Worm (Caenorhabditis elegans) whole organism, L3 larva: ENCODE data around the gene EGAP9.3.
A peak's percentile ranks its signal among the peaks of the same experiment; 100 is the strongest.

Experiments
- R02D3.7 ChIP-seq: fragments of 150-350 bp; optimal IDR thresholded peaks from 2 replicates; lab custom pipeline; 2014; ENCODE audit warnings: missing biosample characterization, missing genetic modification characterization
- aly-2 ChIP-seq: fragments of 150-350 bp; optimal IDR thresholded peaks from 2 replicates; lab custom pipeline; 2014; ENCODE audit warnings: missing biosample characterization, missing genetic modification characterization
- ama-1 ChIP-seq: fragments of 150-350 bp; optimal IDR thresholded peaks from 2 replicates; lab custom pipeline; 2018
- ceh-16 ChIP-seq: sonication (generic microtip); optimal IDR thresholded peaks from 2 replicates; lab custom pipeline; 2017; ENCODE audit warnings: missing biosample characterization, missing genetic modification characterization
- ceh-28 ChIP-seq: fragments of 150-350 bp; optimal IDR thresholded peaks from 2 replicates; lab custom pipeline; 2014; ENCODE audit warnings: missing biosample characterization, missing genetic modification reagents, missing genetic modification characterization
- ceh-9 ChIP-seq: sonication (generic microtip); optimal IDR thresholded peaks from 2 replicates; lab custom pipeline; 2018; ENCODE audit warnings: missing biosample characterization, missing genetic modification characterization
- daf-12 ChIP-seq: fragments of 150-350 bp; optimal IDR thresholded peaks from 2 replicates; lab custom pipeline; 2014; ENCODE audit warnings: missing biosample characterization, missing genetic modification reagents, missing genetic modification characterization
- egl-5 ChIP-seq: fragments of 150-350 bp; optimal IDR thresholded peaks from 2 replicates; lab custom pipeline; 2017; ENCODE audit warnings: missing biosample characterization, missing genetic modification reagents, missing genetic modification characterization, inconsistent platforms
- elt-2 ChIP-seq: sonication (generic microtip); optimal IDR thresholded peaks from 2 replicates; lab custom pipeline; 2016; ENCODE audit warnings: missing genetic modification reagents, mild to moderate bottlenecking, missing genetic modification characterization, missing compliant biosample characterization
- eor-1 ChIP-seq, 2 experiments: fragments of 150-350 bp; optimal IDR thresholded peaks; 2 replicates each; lab custom pipeline; 2014 to 2018; ENCODE audit warnings: missing biosample characterization in 2 of 2, missing genetic modification characterization in 2 of 2
- fkh-10 ChIP-seq: sonication (generic microtip); optimal IDR thresholded peaks from 2 replicates; lab custom pipeline; 2017; ENCODE audit warnings: missing biosample characterization, missing genetic modification reagents, missing genetic modification characterization
- fos-1 ChIP-seq: fragments of 150-350 bp; optimal IDR thresholded peaks from 2 replicates; lab custom pipeline; 2014; ENCODE audit warnings: missing biosample characterization, missing genetic modification characterization
- hmg-11 ChIP-seq: sonication (generic microtip); optimal IDR thresholded peaks from 2 replicates; lab custom pipeline; 2016; ENCODE audit warnings: missing genetic modification characterization, missing compliant biosample characterization
- lin-15B ChIP-seq: fragments of 150-350 bp; optimal IDR thresholded peaks from 2 replicates; lab custom pipeline; 2014; ENCODE audit warnings: missing biosample characterization, missing genetic modification characterization
- lin-39 ChIP-seq: fragments of 150-350 bp; optimal IDR thresholded peaks from 2 replicates; lab custom pipeline; 2018; ENCODE audit warnings: missing biosample characterization, missing genetic modification reagents, missing genetic modification characterization
- lsy-12 ChIP-seq: sonication (generic microtip); optimal IDR thresholded peaks from 2 replicates; lab custom pipeline; 2016; ENCODE audit warnings: mild to moderate bottlenecking, missing genetic modification characterization, missing compliant biosample characterization
- mml-1 ChIP-seq: fragments of 150-350 bp; sonication (generic microtip); optimal IDR thresholded peaks from 3 replicates; lab custom pipeline; 2014; ENCODE audit warnings: missing biosample characterization, missing genetic modification characterization
- nhr-11 ChIP-seq: fragments of 150-350 bp; optimal IDR thresholded peaks from 2 replicates; lab custom pipeline; 2014; ENCODE audit warnings: missing biosample characterization, missing genetic modification characterization
- nhr-12 ChIP-seq: fragments of 150-350 bp; optimal IDR thresholded peaks from 2 replicates; lab custom pipeline; 2014; ENCODE audit warnings: missing biosample characterization, missing genetic modification characterization
- nhr-23 ChIP-seq: fragments of 150-350 bp; optimal IDR thresholded peaks from 2 replicates; lab custom pipeline; 2014; ENCODE audit warnings: missing biosample characterization, missing genetic modification reagents, missing genetic modification characterization
- nhr-237 ChIP-seq: fragments of 150-350 bp; optimal IDR thresholded peaks from 2 replicates; lab custom pipeline; 2014; ENCODE audit warnings: missing biosample characterization, missing genetic modification characterization
- nhr-25 ChIP-seq: sonication (generic microtip); optimal IDR thresholded peaks from 2 replicates; lab custom pipeline; 2017; ENCODE audit warnings: missing biosample characterization, missing genetic modification characterization
- nhr-67 ChIP-seq: fragments of 150-350 bp; optimal IDR thresholded peaks from 2 replicates; lab custom pipeline; 2014; ENCODE audit warnings: missing biosample characterization, missing genetic modification characterization
- nhr-76 ChIP-seq: fragments of 150-350 bp; sonication (generic microtip); optimal IDR thresholded peaks from 5 replicates; lab custom pipeline; 2014; ENCODE audit warnings: missing biosample characterization, missing genetic modification characterization
- nhr-77 ChIP-seq: fragments of 150-350 bp; optimal IDR thresholded peaks from 2 replicates; lab custom pipeline; 2014; ENCODE audit warnings: missing biosample characterization, missing genetic modification characterization
- pha-4 ChIP-seq: fragments of 150-350 bp; optimal IDR thresholded peaks from 2 replicates; lab custom pipeline; 2014; ENCODE audit warnings: missing biosample characterization, missing genetic modification reagents, missing genetic modification characterization
- pqm-1 ChIP-seq: fragments of 150-350 bp; optimal IDR thresholded peaks from 2 replicates; lab custom pipeline; 2017; ENCODE audit warnings: missing biosample characterization, missing genetic modification characterization, inconsistent platforms
- skn-1 ChIP-seq: fragments of 150-350 bp; optimal IDR thresholded peaks from 2 replicates; lab custom pipeline; 2014; ENCODE audit warnings: missing biosample characterization, missing genetic modification characterization
- snpc-4 ChIP-seq: fragments of 150-350 bp; optimal IDR thresholded peaks from 2 replicates; lab custom pipeline; 2014; ENCODE audit warnings: missing biosample characterization, missing genetic modification characterization
- unc-39 ChIP-seq: sonication (generic microtip); optimal IDR thresholded peaks from 4 replicates; lab custom pipeline; 2017; ENCODE audit warnings: missing biosample characterization, missing genetic modification characterization
- unc-62 ChIP-seq: fragments of 150-350 bp; sonication (generic microtip); optimal IDR thresholded peaks from 4 replicates; lab custom pipeline; 2014; ENCODE audit warnings: missing biosample characterization, missing genetic modification reagents, missing genetic modification characterization
- ztf-11 ChIP-seq: fragments of 150-350 bp; optimal IDR thresholded peaks from 2 replicates; lab custom pipeline; 2014; ENCODE audit warnings: missing biosample characterization, missing genetic modification characterization

Gene EGAP9.3

DNA sequence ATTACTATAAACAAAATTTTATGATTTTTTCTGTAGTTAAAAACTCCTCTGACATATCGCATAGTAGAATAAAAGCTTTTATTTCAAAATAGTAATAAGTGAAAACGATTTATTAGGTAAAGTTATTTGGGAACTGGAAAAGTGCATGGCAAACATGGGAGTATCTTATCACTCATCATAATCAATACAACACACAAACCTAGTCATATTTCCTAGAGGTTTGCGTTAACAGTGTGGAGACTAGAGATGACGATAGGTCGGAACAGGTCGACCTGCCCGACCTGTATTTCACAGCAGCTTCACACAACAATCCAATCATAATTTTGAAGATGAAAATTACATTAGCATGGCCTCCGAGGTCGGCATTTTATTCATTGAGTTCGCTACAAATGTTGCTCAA is at the start of gene EGAP9.3:
Gene EGAP9.3 (minus strand): TSS at position 131 of the 400 bp plus-strand sequence.
- TF ChIP-seq nhr-237 (tag; lab: Kevin White, UChicago) (no peak), nhr-11 (tag; lab: Kevin White, UChicago) (no peak), nhr-77 (tag; lab: Kevin White, UChicago) (no peak), unc-39 (tag; lab: Kevin White, UChicago) (no peak), daf-12 (tag; lab: Kevin White, UChicago) (no peak), skn-1 (no peak), fkh-10 (GFP tag; lab: Kevin White, UChicago) (no peak), lsy-12 (tag; lab: Kevin White, UChicago) (no peak), nhr-25 (no peak), pqm-1 (tag; lab: Kevin White, UChicago) (peak; percentile 21), elt-2 (tag; lab: Kevin White, UChicago) (peak; percentile 34), pha-4 (tag; lab: Kevin White, UChicago) (no peak), egl-5 (no peak), ztf-11 (tag; lab: Kevin White, UChicago) (no peak), snpc-4 (tag; lab: Kevin White, UChicago) (no peak), nhr-76 (tag; lab: Kevin White, UChicago) (no peak)

DNA sequence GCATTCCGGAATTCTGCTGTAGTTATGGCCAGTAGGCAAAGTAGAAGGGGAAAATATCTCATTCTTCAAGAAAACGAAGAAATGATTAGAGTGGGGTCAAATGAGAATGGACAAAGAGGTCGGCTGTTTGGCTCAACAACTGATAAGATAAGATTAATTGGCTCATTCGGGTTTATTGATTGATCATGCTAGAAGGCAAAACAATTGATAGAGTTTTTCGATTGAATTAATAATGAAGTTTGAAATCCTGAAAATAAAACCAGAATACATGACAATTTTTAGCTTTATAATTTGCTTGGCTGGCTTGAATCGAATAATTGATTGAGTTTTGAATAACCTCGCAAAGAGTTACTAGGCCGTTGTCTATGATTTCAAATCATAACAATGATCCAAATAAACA is 46.3 kb upstream of the EGAP9.3 start, which contains the start of gene ppt-1:
Gene ppt-1 (minus strand): TSS at position 101 of the 400 bp plus-strand sequence.
- TF ChIP-seq R02D3.7 (no peak), lin-15B (tag; lab: Kevin White, UChicago) (no peak), mml-1 (tag; lab: Kevin White, UChicago) (no peak), ceh-9 (tag; lab: Kevin White, UChicago) (no peak)
- TF ChIP-seq, all 47 proteins: peak for 0

DNA sequence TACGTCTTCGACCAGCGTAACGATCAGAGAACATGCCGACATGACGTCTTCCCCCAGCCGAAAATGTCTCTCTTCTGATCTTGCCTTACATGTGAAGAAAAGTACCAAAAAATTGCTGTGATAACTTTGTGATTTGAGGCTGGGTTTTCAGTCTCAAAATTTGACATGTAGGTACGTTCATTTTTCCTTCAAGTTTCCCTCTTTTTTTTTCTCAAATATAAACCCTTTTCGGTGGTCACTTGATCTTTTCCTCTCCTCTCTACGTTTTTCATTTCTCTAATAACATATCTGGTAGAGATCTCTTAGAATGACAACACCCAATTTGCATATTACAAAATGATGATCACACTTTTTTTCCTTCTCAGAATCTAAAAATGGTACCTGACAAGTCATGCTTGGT is 42.0 kb upstream of the EGAP9.3 start, which contains the start of gene nhr-37:
Gene nhr-37 (plus strand): TSS at position 301 of the 400 bp plus-strand sequence.
- TF ChIP-seq daf-12 (tag; lab: Kevin White, UChicago) (no peak), unc-62 (GFP tag; lab: Kevin White, UChicago) (no peak), ceh-16 (tag; lab: Kevin White, UChicago) (no peak), nhr-77 (tag; lab: Kevin White, UChicago) (no peak), hmg-11 (tag; lab: Kevin White, UChicago) (no peak), nhr-76 (tag; lab: Kevin White, UChicago) (no peak), pha-4 (tag; lab: Kevin White, UChicago) (no peak), nhr-23 (no peak), mml-1 (tag; lab: Kevin White, UChicago) (no peak), ama-1 (lab: Kevin White, UChicago) (no peak), nhr-12 (tag; lab: Kevin White, UChicago) (no peak), nhr-67 (no peak), elt-2 (tag; lab: Kevin White, UChicago) (no peak), pqm-1 (tag; lab: Kevin White, UChicago) (no peak), ceh-9 (tag; lab: Kevin White, UChicago) (no peak)

DNA sequence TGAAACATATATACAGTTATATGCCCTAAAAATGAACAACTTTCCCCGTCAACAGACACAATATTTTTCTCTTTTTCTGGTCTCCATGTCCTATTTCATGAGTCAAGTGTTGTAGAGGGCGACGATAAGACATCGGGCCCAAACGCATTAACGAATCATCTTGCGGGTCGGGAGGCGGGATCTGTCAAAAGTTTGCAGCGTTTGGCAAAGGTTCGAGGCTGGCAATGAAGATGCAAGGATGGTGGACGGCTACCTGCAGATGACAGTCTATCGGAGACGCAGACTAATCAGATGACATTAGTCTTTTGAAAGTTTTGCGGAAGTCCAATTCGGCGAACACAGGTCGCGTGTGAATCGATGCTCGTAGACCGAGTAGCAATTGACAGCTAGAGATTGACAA is 40.9 kb upstream of the EGAP9.3 start:
- TF ChIP-seq nhr-25 (peak; percentile 52), eor-1 (tag; optimal IDR thresholded peaks at IDR 0.05; lab: Kevin White, UChicago) (no peak), pha-4 (tag; lab: Kevin White, UChicago) (no peak)

DNA sequence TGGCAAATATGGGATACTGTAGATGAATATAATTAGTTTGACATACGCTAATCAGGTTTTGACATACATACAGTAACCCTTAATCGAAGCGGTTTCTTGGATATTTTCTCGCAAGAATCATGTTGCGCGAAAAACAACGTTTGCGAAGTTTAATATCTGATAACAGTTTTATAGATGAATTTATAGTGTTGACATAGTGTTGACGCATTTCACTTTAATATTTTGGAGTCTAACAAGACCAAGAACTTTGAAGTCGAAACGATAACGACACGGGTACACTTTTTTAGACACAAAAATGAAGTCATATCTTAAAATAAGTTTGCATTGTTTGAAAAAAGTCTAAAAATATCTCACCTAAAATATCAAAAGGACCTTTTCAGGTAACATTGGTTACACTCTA is 36.4 kb upstream of the EGAP9.3 start:
- TF ChIP-seq ceh-28 = no peak
- peak; percentile 57 for TF ChIP-seq elt-2 (tag; lab: Kevin White, UChicago)
- peak; percentile 88 for TF ChIP-seq pqm-1 (tag; lab: Kevin White, UChicago)
- TF ChIP-seq unc-39 (tag; lab: Kevin White, UChicago) = no peak
- TF ChIP-seq pha-4 (tag; lab: Kevin White, UChicago) = peak; percentile 38

DNA sequence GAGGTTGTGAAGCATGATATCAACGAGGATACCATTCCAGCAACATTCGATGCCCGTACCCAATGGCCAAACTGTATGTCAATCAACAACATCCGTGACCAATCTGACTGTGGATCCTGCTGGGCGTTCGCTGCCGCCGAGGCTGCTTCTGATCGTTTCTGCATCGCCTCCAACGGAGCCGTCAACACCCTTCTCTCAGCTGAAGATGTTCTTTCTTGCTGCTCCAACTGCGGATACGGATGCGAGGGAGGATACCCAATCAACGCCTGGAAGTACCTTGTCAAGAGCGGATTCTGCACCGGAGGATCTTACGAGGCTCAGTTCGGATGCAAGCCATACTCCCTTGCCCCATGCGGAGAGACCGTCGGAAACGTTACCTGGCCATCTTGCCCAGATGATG is 35.0 kb upstream of the EGAP9.3 start:
- no peak for TF ChIP-seq fos-1
- no peak for TF ChIP-seq nhr-67
- no peak for TF ChIP-seq egl-5
- TF ChIP-seq eor-1 (tag; optimal IDR thresholded peaks at IDR 0.05; lab: Kevin White, UChicago) = no peak
- no peak for TF ChIP-seq aly-2 (tag; lab: Kevin White, UChicago)
- no peak for TF ChIP-seq lin-39 (tag; lab: Kevin White, UChicago)
- TF ChIP-seq, all 47 proteins: peak for 0
